Worm (Caenorhabditis elegans) whole organism, L4 larva: Measurements from ENCODE around the gene Y80D4G.2.

Experiments
- D1046.2 ChIP-seq: fragments of 200-800 bp; sonication (Bioruptor generic); IDR thresholded peaks from 2 replicates; pipeline ENCODE4 v1.3.6; 2022; ENCODE audit warnings: missing genetic modification characterization, missing compliant biosample characterization
- F10B5.3 ChIP-seq: sonication (generic microtip); optimal IDR thresholded peaks from 2 replicates; lab custom pipeline; 2016; ENCODE audit warnings: mild to moderate bottlenecking, missing genetic modification characterization, missing compliant biosample characterization
- F26F4.8 ChIP-seq: fragments of 200-800 bp; sonication (Bioruptor generic); conservative IDR thresholded peaks from 2 replicates; pipeline ENCODE4 v1.3.6; 2022; ENCODE audit warnings: missing genetic modification characterization, missing compliant biosample characterization
- F37D6.2 ChIP-seq: sonication (generic microtip); optimal IDR thresholded peaks from 2 replicates; lab custom pipeline; 2016; ENCODE audit warnings: mild to moderate bottlenecking, missing genetic modification characterization, missing compliant biosample characterization
- attf-4 ChIP-seq: sonication (generic microtip); optimal IDR thresholded peaks from 3 replicates; lab custom pipeline; 2017; ENCODE audit warnings: missing biosample characterization, missing genetic modification characterization
- ceh-28 ChIP-seq: fragments of 150-350 bp; optimal IDR thresholded peaks from 2 replicates; lab custom pipeline; 2014; ENCODE audit warnings: missing biosample characterization, missing genetic modification reagents, missing genetic modification characterization
- ceh-62 ChIP-seq: sonication (generic microtip); optimal IDR thresholded peaks from 2 replicates; lab custom pipeline; 2017; ENCODE audit warnings: missing biosample characterization, missing genetic modification characterization
- cey-2 ChIP-seq: sonication (generic microtip); optimal IDR thresholded peaks from 3 replicates; lab custom pipeline; 2017; ENCODE audit warnings: missing genetic modification characterization, mild to moderate bottlenecking, missing compliant biosample characterization, antibody characterized with exemption, borderline replicate concordance; ENCODE audit not compliant: insufficient read depth
- daf-12 ChIP-seq: fragments of 150-350 bp; optimal IDR thresholded peaks from 2 replicates; lab custom pipeline; 2014; ENCODE audit warnings: missing biosample characterization, missing genetic modification reagents, missing genetic modification characterization
- daf-16 ChIP-seq, 3 experiments: sonication (generic microtip); optimal IDR thresholded peaks; 2 replicates each; lab custom pipeline; 2016 to 2017; ENCODE audit warnings: missing genetic modification characterization in 3 of 3, missing genetic modification reagents in 3 of 3, mild to moderate bottlenecking in 2 of 3, missing compliant biosample characterization in 2 of 3, missing biosample characterization in 1 of 3, moderate library complexity in 1 of 3
- daf-19 ChIP-seq: fragments of 200-800 bp; sonication (Bioruptor generic); conservative IDR thresholded peaks from 2 replicates; pipeline ENCODE4 v1.3.6; 2022; ENCODE audit warnings: missing genetic modification characterization, missing compliant biosample characterization
- dmd-6 ChIP-seq: fragments of 200-800 bp; sonication (Bioruptor generic); IDR thresholded peaks from 2 replicates; pipeline ENCODE4 v1.3.6; 2022; ENCODE audit warnings: missing genetic modification reagents, missing genetic modification characterization, missing compliant biosample characterization
- dmd-9 ChIP-seq: fragments of 200-800 bp; sonication (Bioruptor generic); IDR thresholded peaks from 2 replicates; pipeline ENCODE4 v1.3.6; 2022; ENCODE audit warnings: missing genetic modification reagents, missing genetic modification characterization, missing compliant biosample characterization
- duxl-1 ChIP-seq: sonication (generic microtip); optimal IDR thresholded peaks from 2 replicates; lab custom pipeline; 2016; ENCODE audit warnings: mild to moderate bottlenecking, missing genetic modification characterization, moderate library complexity, missing compliant biosample characterization; ENCODE audit not compliant: poor library complexity
- egl-27 ChIP-seq: sonication (generic microtip); optimal IDR thresholded peaks from 3 replicates; lab custom pipeline; 2017; ENCODE audit warnings: missing biosample characterization, missing genetic modification reagents, missing genetic modification characterization
- egl-43 ChIP-seq: fragments of 200-800 bp; sonication (Bioruptor generic); IDR thresholded peaks from 2 replicates; pipeline ENCODE4 v1.3.6; 2022; ENCODE audit warnings: missing genetic modification reagents, missing genetic modification characterization, missing compliant biosample characterization
- hif-1 ChIP-seq, 2 experiments: sonication (generic microtip); optimal IDR thresholded peaks; 2 replicates each; lab custom pipeline; 2016 to 2017; ENCODE audit warnings: missing compliant biosample characterization in 2 of 2, missing genetic modification characterization in 2 of 2, missing genetic modification reagents in 2 of 2, missing genotype in 2 of 2, mild to moderate bottlenecking in 1 of 2
- hlh-11 ChIP-seq: fragments of 200-800 bp; sonication (Bioruptor generic); optimal IDR thresholded peaks from 2 replicates; lab custom pipeline; 2018; ENCODE audit warnings: mild to moderate bottlenecking, missing genetic modification characterization, missing compliant biosample characterization
- jun-1 ChIP-seq: fragments of 150-350 bp; optimal IDR thresholded peaks from 2 replicates; lab custom pipeline; 2014; ENCODE audit warnings: missing biosample characterization, missing genetic modification reagents, missing genetic modification characterization
- lin-29 ChIP-seq: fragments of 200-800 bp; sonication (Bioruptor generic); IDR thresholded peaks from 2 replicates; pipeline ENCODE4 v1.3.6; 2022; ENCODE audit warnings: missing genetic modification reagents, missing genetic modification characterization, missing compliant biosample characterization
- lin-38 ChIP-seq: fragments of 200-800 bp; sonication (Bioruptor generic); IDR thresholded peaks from 2 replicates; pipeline ENCODE4 v1.3.6; 2022; ENCODE audit warnings: missing genetic modification reagents, missing genetic modification characterization, missing compliant biosample characterization
- lin-39 ChIP-seq: fragments of 150-350 bp; optimal IDR thresholded peaks from 2 replicates; lab custom pipeline; 2014; ENCODE audit warnings: missing biosample characterization, missing genetic modification reagents, missing genetic modification characterization
- lir-3 ChIP-seq: sonication (generic microtip); optimal IDR thresholded peaks from 2 replicates; lab custom pipeline; 2016; ENCODE audit warnings: mild to moderate bottlenecking, missing genetic modification characterization, missing compliant biosample characterization
- lsy-2 ChIP-seq, 2 experiments: fragments of 150-350 bp in 1 of 2; sonication (generic microtip) in 1 of 2; optimal IDR thresholded peaks; 2 replicates each; lab custom pipeline; 2014 to 2017; ENCODE audit warnings: missing biosample characterization in 2 of 2, missing genetic modification characterization in 2 of 2
- madf-9 ChIP-seq: fragments of 200-800 bp; sonication (Bioruptor generic); conservative IDR thresholded peaks from 2 replicates; pipeline ENCODE4 v1.3.6; 2022; ENCODE audit warnings: missing genetic modification reagents, missing genetic modification characterization, missing compliant biosample characterization
- mdl-1 ChIP-seq, 2 experiments: fragments of 150-350 bp in 1 of 2; sonication (generic microtip) in 1 of 2; optimal IDR thresholded peaks; 2 replicates each; lab custom pipeline; 2014 to 2017; ENCODE audit warnings: missing biosample characterization in 2 of 2, missing genetic modification characterization in 2 of 2
- mep-1 ChIP-seq: fragments of 150-350 bp; sonication (generic microtip); optimal IDR thresholded peaks from 3 replicates; lab custom pipeline; 2014; ENCODE audit warnings: missing biosample characterization, missing genetic modification characterization
- mes-2 ChIP-seq: sonication (generic microtip); optimal IDR thresholded peaks from 2 replicates; lab custom pipeline; 2016; ENCODE audit warnings: missing genotype, mild to moderate bottlenecking, missing genetic modification characterization, missing compliant biosample characterization; ENCODE audit not compliant: poor library complexity, severe bottlenecking
- mxl-2 ChIP-seq: fragments of 200-800 bp; sonication (Bioruptor generic); conservative IDR thresholded peaks from 2 replicates; pipeline ENCODE4 v1.3.6; 2022; ENCODE audit warnings: missing genetic modification reagents, missing genetic modification characterization, missing compliant biosample characterization
- mxl-3 ChIP-seq: fragments of 200-800 bp; sonication (Bioruptor generic); optimal IDR thresholded peaks from 2 replicates; lab custom pipeline; 2018; ENCODE audit warnings: mild to moderate bottlenecking, missing genetic modification characterization, missing compliant biosample characterization
- nhr-28 ChIP-seq: fragments of 150-350 bp; optimal IDR thresholded peaks from 2 replicates; lab custom pipeline; 2014; ENCODE audit warnings: missing biosample characterization, missing genetic modification characterization
- nhr-41 ChIP-seq: fragments of 200-800 bp; sonication (Bioruptor generic); IDR thresholded peaks from 2 replicates; pipeline ENCODE4 v1.3.6; 2022; ENCODE audit warnings: missing genetic modification reagents, missing genetic modification characterization, missing compliant biosample characterization
- nhr-48 ChIP-seq: sonication (generic microtip); optimal IDR thresholded peaks from 2 replicates; lab custom pipeline; 2016; ENCODE audit warnings: mild to moderate bottlenecking, missing genetic modification characterization, missing compliant biosample characterization
- nhr-6 ChIP-seq: fragments of 150-350 bp; optimal IDR thresholded peaks from 2 replicates; lab custom pipeline; 2014; ENCODE audit warnings: missing biosample characterization, missing genetic modification characterization
- nhr-77 ChIP-seq: fragments of 150-350 bp; optimal IDR thresholded peaks from 2 replicates; lab custom pipeline; 2014; ENCODE audit warnings: missing biosample characterization, missing genetic modification characterization
- php-3 ChIP-seq: fragments of 200-800 bp; sonication (Bioruptor generic); IDR thresholded peaks from 2 replicates; pipeline ENCODE4 v1.3.6; 2022; ENCODE audit warnings: missing genetic modification reagents, missing genetic modification characterization, missing compliant biosample characterization
- rbr-2 ChIP-seq: sonication (generic microtip); optimal IDR thresholded peaks from 2 replicates; lab custom pipeline; 2016; ENCODE audit warnings: missing genotype, missing genetic modification characterization, missing compliant biosample characterization
- saeg-2 ChIP-seq: fragments of 200-800 bp; sonication (Bioruptor generic); IDR thresholded peaks from 2 replicates; pipeline ENCODE4 v1.3.6; 2022; ENCODE audit warnings: missing genetic modification reagents, missing genetic modification characterization, missing compliant biosample characterization
- sdz-12 ChIP-seq: fragments of 200-800 bp; sonication (Bioruptor generic); optimal IDR thresholded peaks from 2 replicates; lab custom pipeline; 2018; ENCODE audit warnings: mild to moderate bottlenecking, missing genetic modification characterization, missing compliant biosample characterization
- snpc-4 ChIP-seq: fragments of 150-350 bp; optimal IDR thresholded peaks from 2 replicates; lab custom pipeline; 2014; ENCODE audit warnings: missing biosample characterization, missing genetic modification characterization
- spr-1 ChIP-seq: sonication (generic microtip); optimal IDR thresholded peaks from 2 replicates; lab custom pipeline; 2016; ENCODE audit warnings: mild to moderate bottlenecking, missing genetic modification characterization, missing compliant biosample characterization
- spr-3 ChIP-seq: fragments of 200-800 bp; sonication (Bioruptor generic); optimal IDR thresholded peaks from 2 replicates; lab custom pipeline; 2018; ENCODE audit warnings: mild to moderate bottlenecking, missing genetic modification characterization, missing compliant biosample characterization
- tag-97 ChIP-seq: fragments of 200-800 bp; sonication (Bioruptor generic); IDR thresholded peaks from 2 replicates; pipeline ENCODE4 v1.3.6; 2022; ENCODE audit warnings: missing genetic modification characterization, missing compliant biosample characterization
- tra-1 ChIP-seq: fragments of 200-800 bp; sonication (Bioruptor generic); IDR thresholded peaks from 2 replicates; pipeline ENCODE4 v1.3.6; 2022; ENCODE audit warnings: missing genetic modification reagents, missing genetic modification characterization, missing compliant biosample characterization
- unc-62 ChIP-seq, 3 experiments: fragments of 150-350 bp in 1 of 3; sonication (generic microtip); optimal IDR thresholded peaks in 2 of 3; peaks in 1 of 3; 1 replicate in 1 of 3; 2 replicates in 2 of 3; lab custom pipeline; 2014 to 2017; ENCODE audit warnings: missing biosample characterization in 3 of 3, missing genetic modification characterization in 3 of 3, missing genetic modification reagents in 3 of 3, missing genotype in 1 of 3
- vab-7 ChIP-seq: fragments of 200-800 bp; sonication (Bioruptor generic); IDR thresholded peaks from 2 replicates; pipeline ENCODE4 v1.3.6; 2022; ENCODE audit warnings: missing genetic modification reagents, missing genetic modification characterization, missing compliant biosample characterization
- zag-1 ChIP-seq: fragments of 150-350 bp; optimal IDR thresholded peaks from 2 replicates; lab custom pipeline; 2014; ENCODE audit warnings: missing biosample characterization, missing genetic modification characterization
- ztf-7 ChIP-seq: fragments of 150-350 bp; optimal IDR thresholded peaks from 2 replicates; lab custom pipeline; 2014; ENCODE audit warnings: missing biosample characterization, missing genetic modification characterization

Y80D4G.2 gene

ce11 chrIII:7570083-7570695 lies 24.2 kb downstream of the Y80D4G.2 start, which contains the start of gene R13A5.7 (continued):
- peak; percentile 35 for TF ChIP-seq F10B5.3
- TF ChIP-seq dmd-6 (GFP tag; lab: Robert Waterston, UW), result peak; percentile 77
- no peak for TF ChIP-seq spr-3 (GFP tag; lab: Kevin White, UChicago)
- no peak for TF ChIP-seq ceh-62 (tag; lab: Kevin White, UChicago)
- TF ChIP-seq nhr-28, result peak; percentile 90
- peak; percentile 89 for TF ChIP-seq rbr-2
- peak; percentile 67 for TF ChIP-seq nhr-77 (tag; lab: Kevin White, UChicago)
- no peak for TF ChIP-seq D1046.2 (GFP tag; lab: Robert Waterston, UW)
- TF ChIP-seq lir-3 (tag; lab: Kevin White, UChicago), result no peak
- TF ChIP-seq daf-16 (GFP tag; optimal IDR thresholded peaks at IDR 0.05; lab: Kevin White, UChicago), result peak in 1 of 2 experiments; percentile 23
- peak; percentile 80 for TF ChIP-seq daf-16 (tag; optimal IDR thresholded peaks at IDR 0.05; lab: Kevin White, UChicago)
- peak in 1 of 2 experiments; percentile 36 for TF ChIP-seq hif-1 (tag; optimal IDR thresholded peaks at IDR 0.05; lab: Kevin White, UChicago)
- peak; percentile 22 for TF ChIP-seq duxl-1
- no peak for TF ChIP-seq cey-2 (tag; lab: Kevin White, UChicago)
- TF ChIP-seq nhr-48 (tag; lab: Kevin White, UChicago), result peak; percentile 47
- no peak for TF ChIP-seq vab-7 (GFP tag; lab: Robert Waterston, UW)
- peak; percentile 85 to 86 for TF ChIP-seq lsy-2 (tag; optimal IDR thresholded peaks at IDR 0.05; lab: Kevin White, UChicago)
- no peak for TF ChIP-seq ztf-7 (tag; lab: Kevin White, UChicago)
- TF ChIP-seq unc-62 (GFP tag; optimal IDR thresholded peaks at IDR 0.05 in 1 of 2; lab: Kevin White, UChicago), result peak in 1 of 2 experiments; percentile 97
- no peak for TF ChIP-seq unc-62 (tag; optimal IDR thresholded peaks at IDR 0.05; lab: Kevin White, UChicago)
- no peak for TF ChIP-seq dmd-9 (GFP tag; lab: Robert Waterston, UW)
- peak; percentile 93 for TF ChIP-seq hlh-11
- no peak for TF ChIP-seq daf-19 (GFP tag; lab: Robert Waterston, UW)
- TF ChIP-seq nhr-6, result peak; percentile 75
- TF ChIP-seq madf-9 (GFP tag; lab: Robert Waterston, UW), result no peak; the same call in 1 of the 2 replicates
- TF ChIP-seq nhr-41 (GFP tag; lab: Robert Waterston, UW), result 0 out of 2 replicates have a peak, but pooled peaks have one; percentile 25
- TF ChIP-seq zag-1 (tag; lab: Kevin White, UChicago), result no peak
- TF ChIP-seq F26F4.8 (GFP tag; lab: Robert Waterston, UW), result no peak
- TF ChIP-seq mxl-2 (GFP tag; lab: Robert Waterston, UW), result no peak
- peak; percentile 31 for TF ChIP-seq F37D6.2 (tag; lab: Kevin White, UChicago)
- peak; percentile 95 to 96 for TF ChIP-seq mdl-1 (tag; optimal IDR thresholded peaks at IDR 0.05; lab: Kevin White, UChicago)
- TF ChIP-seq mxl-3 (GFP tag; lab: Kevin White, UChicago), result peak; percentile 95
- no peak for TF ChIP-seq attf-4 (tag; lab: Kevin White, UChicago)
- TF ChIP-seq saeg-2, result 0 out of 2 replicates have a peak, but pooled peaks have one; percentile 20
- 0 out of 2 replicates have a peak, but pooled peaks have one; percentile 37 for TF ChIP-seq tra-1
- peak; percentile 59 for TF ChIP-seq lin-38 (GFP tag; lab: Robert Waterston, UW)
- TF ChIP-seq spr-1 (tag; lab: Kevin White, UChicago), result peak; percentile 15
- TF ChIP-seq daf-12 (tag; lab: Kevin White, UChicago), result no peak
- TF ChIP-seq php-3 (GFP tag; lab: Robert Waterston, UW), result 0 out of 2 replicates have a peak, but pooled peaks have one; percentile 46
- TF ChIP-seq egl-43 (GFP tag; lab: Robert Waterston, UW), result no peak; the same call in 1 of the 2 replicates
- no peak for TF ChIP-seq lin-29 (GFP tag; lab: Robert Waterston, UW)
- no peak for TF ChIP-seq lin-39
- TF ChIP-seq jun-1, result no peak
- TF ChIP-seq mep-1 (tag; lab: Kevin White, UChicago), result peak; percentile 83
- TF ChIP-seq tag-97, result no peak
- TF ChIP-seq snpc-4 (tag; lab: Kevin White, UChicago), result no peak
- TF ChIP-seq ceh-28 (tag; lab: Kevin White, UChicago), result no peak
- no peak for TF ChIP-seq egl-27 (tag; lab: Kevin White, UChicago)
- TF ChIP-seq sdz-12, result no peak
- peak; percentile 69 for TF ChIP-seq mes-2 (tag; lab: Kevin White, UChicago)
